Worm (Caenorhabditis elegans): ENCODE data around the gene tes-1.

The tes-1 gene

ce11 chrIV:7402077-7402476, 49.2 kb downstream of the tes-1 start:
- TF ChIP-seq lin-35 (GFP tag; optimal IDR thresholded peaks at IDR 0.05) (peak in 1 of 3 experiments; percentile 45), attf-5 (GFP tag; optimal IDR thresholded peaks at IDR 0.05) (peak; percentile 48), madf-10 (tag; optimal IDR thresholded peaks at IDR 0.05) (peak; percentile 94), xnd-1 (tag; optimal IDR thresholded peaks at IDR 0.05) (no peak), K12H6.12 (tag; optimal IDR thresholded peaks at IDR 0.05) (peak; percentile 89), F52B5.7 (tag; optimal IDR thresholded peaks at IDR 0.05) (peak; percentile 26), F37B4.10 (GFP tag; IDR thresholded peaks at IDR 0.05) (0 out of 2 replicates have a peak, but pooled peaks have one; percentile 34), ceh-27 (GFP tag; optimal IDR thresholded peaks at IDR 0.05) (peak; percentile 58), ztf-26 (tag; optimal IDR thresholded peaks at IDR 0.05) (no peak), sdz-38 (tag; optimal IDR thresholded peaks at IDR 0.05) (no peak), cebp-1 (GFP tag; IDR thresholded peaks at IDR 0.05) (no peak), cebp-1 (tag; optimal IDR thresholded peaks at IDR 0.05) (no peak), nfyb-1 (GFP tag; IDR thresholded peaks at IDR 0.05) (peak; percentile 73), rcor-1 (GFP tag; IDR thresholded peaks at IDR 0.05) (peak; percentile 73), chd-7 (tag; optimal IDR thresholded peaks at IDR 0.05) (peak; percentile 50), pbrm-1 (GFP tag; IDR thresholded peaks at IDR 0.05) (0 out of 2 replicates have a peak, but pooled peaks have one; percentile 24), K11D2.4 (GFP tag; IDR thresholded peaks at IDR 0.05) (peak; percentile 63; the same call in 1 of the 2 replicates), lsl-1 (GFP tag; optimal IDR thresholded peaks at IDR 0.05) (no peak), B0019.2 (GFP tag; conservative IDR thresholded peaks at IDR 0.05) (no peak), zfh-2 (GFP tag; conservative IDR thresholded peaks at IDR 0.05) (peak; percentile 98), mcd-1 (GFP tag; IDR thresholded peaks at IDR 0.05) (peak; percentile 56; the same call in 1 of the 2 replicates), egrh-3 (GFP tag; IDR thresholded peaks at IDR 0.05) (peak; percentile 80), atf-7 (tag; optimal IDR thresholded peaks at IDR 0.05) (peak; percentile 16), lin-40 (tag; optimal IDR thresholded peaks at IDR 0.05) (peak; percentile 75), Y67H2A.10 (GFP tag; conservative IDR thresholded peaks at IDR 0.05) (no peak), hmg-1.2 (GFP tag; IDR thresholded peaks at IDR 0.05) (peak; percentile 51; the same call in 1 of the 2 replicates), F33H1.4 (GFP tag; IDR thresholded peaks at IDR 0.05) (0 out of 2 replicates have a peak, but pooled peaks have one; percentile 20)

DNA sequence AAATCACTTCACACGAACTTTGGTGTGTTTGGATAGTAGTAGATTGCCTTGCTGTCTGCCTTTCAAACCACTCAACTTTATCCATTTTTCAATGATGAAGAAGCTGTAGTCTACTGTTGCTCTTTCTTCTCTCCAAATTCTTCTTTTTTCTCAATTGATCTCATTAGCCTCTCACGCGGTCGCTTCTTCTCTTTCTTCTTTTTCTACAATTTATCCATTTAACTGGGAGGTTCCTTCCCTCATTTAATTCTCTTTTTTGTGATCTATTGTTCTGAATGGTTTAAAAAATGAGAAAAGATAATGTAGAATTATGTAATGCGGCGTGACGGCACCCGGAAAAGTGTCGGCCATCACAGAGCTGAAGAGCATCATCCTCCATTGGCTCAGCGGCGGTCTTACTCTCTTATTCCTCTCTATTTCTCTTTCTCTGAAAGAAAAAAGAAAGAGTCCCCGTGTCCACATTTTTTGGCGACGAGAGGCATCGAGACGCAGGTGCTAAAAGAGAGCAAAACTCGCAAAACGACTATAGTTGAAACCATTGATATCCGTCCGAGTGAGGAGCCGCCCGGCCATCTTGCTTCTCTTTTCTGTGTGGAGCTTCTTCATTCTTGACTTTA, 50.6 kb downstream of the tes-1 start:
- TF ChIP-seq zfh-2 (GFP tag; conservative IDR thresholded peaks at IDR 0.05), result peak; percentile 60
- no peak for TF ChIP-seq mel-28 (tag; optimal IDR thresholded peaks at IDR 0.05; ENCODE audit: borderline replicate concordance)

Measured in whole organism, young adult.